Fruit fly (Drosophila melanogaster): ENCODE measurements around the gene CG31036.

CG31036 gene

DNA sequence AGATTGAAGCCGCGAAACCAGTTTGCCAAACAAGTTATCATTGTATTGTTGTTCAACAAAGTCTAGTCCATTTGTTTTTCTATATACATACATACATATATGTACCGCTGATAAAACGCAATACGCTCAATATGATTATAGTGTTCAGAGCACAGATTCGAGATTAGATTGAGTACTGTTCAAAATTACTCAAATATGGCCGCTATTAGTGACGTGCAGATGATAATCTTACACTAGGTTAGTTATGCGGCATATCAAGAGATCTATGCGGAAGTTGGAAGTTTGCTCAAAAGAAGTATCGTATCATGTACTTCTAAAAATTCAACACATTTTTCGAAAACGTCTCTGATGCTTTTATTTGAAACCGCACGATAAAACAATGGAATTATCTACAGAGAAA lies 40.0 kb upstream of the CG31036 start (continued):
- TF ChIP-seq crp (GFP tag; optimal IDR thresholded peaks at IDR 0.05) (no peak), Usf (GFP tag; optimal IDR thresholded peaks at IDR 0.05) (no peak), CG3847 (GFP tag; IDR thresholded peaks at IDR 0.05) (no peak), cg (GFP tag; optimal IDR thresholded peaks at IDR 0.05) (peak; percentile 25), NK7.1 (GFP tag; optimal IDR thresholded peaks at IDR 0.05) (no peak), Mad (GFP tag; optimal IDR thresholded peaks at IDR 0.05) (no peak), bbx (GFP tag; IDR thresholded peaks at IDR 0.05; ENCODE audit: partially characterized antibody) (no peak), ap (GFP tag; IDR thresholded peaks at IDR 0.05) (no peak), CG13296 (GFP tag; optimal IDR thresholded peaks at IDR 0.05) (peak; percentile 25), ttk (GFP tag; IDR thresholded peaks at IDR 0.05) (no peak), CG14014 (GFP tag; IDR thresholded peaks at IDR 0.05) (no peak), CG7556 (GFP tag; optimal IDR thresholded peaks at IDR 0.05) (no peak), CG1233 (GFP tag; optimal IDR thresholded peaks at IDR 0.05) (no peak), CG8924 (tag; optimal IDR thresholded peaks at IDR 0.05) (peak; percentile 21), chinmo (GFP tag; IDR thresholded peaks at IDR 0.05; ENCODE audit: partially characterized antibody) (peak; percentile 67; the same call in 2 of the 4 replicates), exex (tag; optimal IDR thresholded peaks at IDR 0.05) (peak; percentile 64), CG11247 (GFP tag; IDR thresholded peaks at IDR 0.05) (no peak), corto (GFP tag; optimal IDR thresholded peaks at IDR 0.05) (no peak), cwo (GFP tag; optimal IDR thresholded peaks at IDR 0.05) (no peak), schlank (tag; optimal IDR thresholded peaks at IDR 0.05) (no peak), Ravus (GFP tag; IDR thresholded peaks at IDR 0.05) (no peak), pita (GFP tag; optimal IDR thresholded peaks at IDR 0.05) (no peak), ato (GFP tag; IDR thresholded peaks at IDR 0.05; ENCODE audit: partially characterized antibody) (no peak), Trl (optimal IDR thresholded peaks at IDR 0.05) (peak in 1 of 2 experiments; percentile 0), Trl (GFP tag; optimal IDR thresholded peaks at IDR 0.05) (no peak), CG34224 (GFP tag; IDR thresholded peaks at IDR 0.05; ENCODE audit: partially characterized antibody) (peak; percentile 33; the same call in 1 of the 3 replicates), D19A (tag; optimal IDR thresholded peaks at IDR 0.05) (no peak), CG4328 (GFP tag; optimal IDR thresholded peaks at IDR 0.05) (no peak), CG4404 (GFP tag; IDR thresholded peaks at IDR 0.05) (no peak), CG14441 (GFP tag; IDR thresholded peaks at IDR 0.05) (no peak)

DNA sequence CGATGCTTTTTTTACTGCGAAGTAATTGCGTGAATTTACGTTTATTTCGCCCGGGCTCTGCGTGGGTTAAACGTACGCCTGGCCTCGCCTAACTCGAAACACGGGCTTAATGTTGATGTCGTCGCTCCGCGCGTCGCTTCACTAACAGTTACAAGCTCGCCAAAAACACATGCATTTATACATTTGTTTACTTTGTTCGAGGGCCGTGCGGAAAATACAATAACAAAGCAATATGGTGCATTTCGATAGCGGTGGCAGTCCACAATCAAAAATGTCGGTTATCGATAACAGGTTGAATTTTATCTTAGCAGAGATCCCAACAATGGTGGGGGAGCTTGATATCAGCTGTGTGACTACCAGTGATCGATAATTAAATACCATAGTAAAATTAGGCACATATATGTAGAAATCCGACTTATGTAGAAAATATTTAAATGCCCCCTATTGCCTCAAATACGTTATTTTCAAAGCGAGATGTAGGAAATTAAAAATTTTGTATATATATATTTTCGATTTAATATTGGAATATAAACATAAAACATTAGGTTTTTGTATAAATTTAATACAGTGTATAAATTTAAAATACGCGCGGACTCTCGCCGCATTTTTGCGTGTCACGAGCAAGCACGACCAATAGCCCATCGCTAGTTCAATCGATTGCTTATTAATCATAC lies 39.1 kb upstream of the CG31036 start, which contains the start of gene Zip99C:
Gene Zip99C, minus strand, starts transcription at position 220 of the 674 bp plus-strand sequence.
- TF ChIP-seq ro (GFP tag; IDR thresholded peaks at IDR 0.05) (no peak), tx (GFP tag; optimal IDR thresholded peaks at IDR 0.05) (no peak), da (GFP tag; optimal IDR thresholded peaks at IDR 0.05) (no peak), CG11695 (GFP tag; IDR thresholded peaks at IDR 0.05) (no peak), tgo (GFP tag; IDR thresholded peaks at IDR 0.05) (no peak), Hr3 (GFP tag; optimal IDR thresholded peaks at IDR 0.05) (peak; percentile 30), CG33213 (GFP tag; optimal IDR thresholded peaks at IDR 0.05) (peak; percentile 9), sisA (GFP tag; IDR thresholded peaks at IDR 0.05) (no peak; the same call in 1 of the 2 replicates), CG7372 (GFP tag; IDR thresholded peaks at IDR 0.05) (no peak), so (GFP tag; IDR thresholded peaks at IDR 0.05) (no peak), Fer1 (GFP tag; optimal IDR thresholded peaks at IDR 0.05) (peak; percentile 11), CG10321 (GFP tag; IDR thresholded peaks at IDR 0.05) (no peak), CkIIα-i1 (GFP tag; IDR thresholded peaks at IDR 0.05) (no peak), gem (tag; optimal IDR thresholded peaks at IDR 0.05) (peak; percentile 53), Sry-β (GFP tag; optimal IDR thresholded peaks at IDR 0.05) (no peak), ci (GFP tag; IDR thresholded peaks at IDR 0.05) (peak; percentile 33; the same call in 2 of the 3 replicates), HmgZ (tag; optimal IDR thresholded peaks at IDR 0.05) (peak; percentile 30), CG6175 (GFP tag; IDR thresholded peaks at IDR 0.05) (no peak), hth (optimal IDR thresholded peaks at IDR 0.05) (no peak), CG7556 (GFP tag; optimal IDR thresholded peaks at IDR 0.05) (peak; percentile 4), lola (GFP tag; optimal IDR thresholded peaks at IDR 0.05) (peak in 1 of 3 experiments; percentile 50), NfI (GFP tag; optimal IDR thresholded peaks at IDR 0.05) (no peak), trem (tag; optimal IDR thresholded peaks at IDR 0.05) (peak; percentile 90)
